Worm (Caenorhabditis elegans): ENCODE data around the gene col-33.

The col-33 gene

DNA sequence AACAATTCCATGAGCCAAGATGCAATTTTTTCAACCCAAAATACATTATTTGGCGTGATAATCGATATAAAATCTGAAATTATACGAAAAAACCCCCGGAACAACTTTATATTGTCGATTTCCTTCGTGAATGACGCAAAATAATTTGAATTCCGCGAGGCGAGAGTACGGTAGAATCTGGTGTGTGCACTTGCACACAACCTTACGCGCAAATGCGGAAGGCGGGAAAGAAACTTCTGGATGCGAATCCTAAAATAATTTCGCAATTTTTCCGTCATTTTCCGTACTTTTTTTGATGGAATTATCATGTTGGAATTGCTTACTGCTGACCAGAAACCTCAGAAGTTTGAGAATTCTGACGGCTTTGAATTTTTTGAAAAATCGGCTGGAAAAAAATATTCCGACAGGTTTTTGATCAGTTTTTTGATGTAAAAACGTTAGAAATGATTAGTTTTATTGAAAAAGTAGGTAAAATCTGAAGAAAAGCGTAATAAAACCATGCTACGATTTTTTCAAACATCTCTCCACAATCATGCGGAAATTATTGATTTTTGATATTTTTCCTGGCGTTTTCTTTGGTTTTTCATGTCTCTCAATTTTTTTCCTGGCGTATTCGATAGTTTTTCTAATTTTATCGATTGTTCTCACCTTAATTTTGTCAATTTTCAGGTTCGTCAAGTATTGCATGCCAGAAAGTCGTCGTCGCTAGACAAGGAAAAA is 44.3 kb downstream of the col-33 start, which contains the start of gene set-9:
Gene set-9, plus strand, starts transcription at position 670 of the 720 bp plus-strand sequence.
- TF ChIP-seq tra-4 (tag; optimal IDR thresholded peaks at IDR 0.05) = no peak
- TF ChIP-seq ets-7 (tag; optimal IDR thresholded peaks at IDR 0.05) = no peak
- no peak for TF ChIP-seq sea-1 (GFP tag; conservative IDR thresholded peaks at IDR 0.05)
- TF ChIP-seq ceh-13 (GFP tag; optimal IDR thresholded peaks at IDR 0.05) = no peak

All from whole organism, early embryonic.